Worm (Caenorhabditis elegans): ENCODE results near the gene F59F5.3.

DNA sequence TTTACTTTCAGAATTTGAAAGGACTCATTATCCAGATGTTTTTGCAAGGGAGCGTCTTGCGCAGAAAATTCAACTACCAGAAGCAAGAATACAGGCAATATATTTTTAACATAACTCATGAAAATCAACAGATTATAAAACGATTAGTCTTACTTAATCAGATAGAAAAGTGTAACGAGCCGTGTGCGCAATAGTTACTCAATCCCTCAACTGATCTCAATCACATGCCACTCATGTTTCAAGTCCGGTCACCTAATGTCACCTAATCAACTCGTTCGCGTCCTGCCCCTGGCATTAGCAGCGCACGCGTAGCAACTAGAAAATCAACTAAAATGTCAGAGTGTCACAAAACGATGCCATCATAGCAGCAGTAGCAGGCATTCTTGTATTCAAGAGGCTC, 25.7 kb downstream of the F59F5.3 start:
- TF ChIP-seq nhr-12 (tag; optimal IDR thresholded peaks at IDR 0.05) = no peak
- no peak for TF ChIP-seq nhr-11 (tag; optimal IDR thresholded peaks at IDR 0.05)
- no peak for TF ChIP-seq jun-1 (tag; optimal IDR thresholded peaks at IDR 0.05)
- TF ChIP-seq lin-39 (tag; optimal IDR thresholded peaks at IDR 0.05) = no peak
- no peak for TF ChIP-seq aly-2 (tag; optimal IDR thresholded peaks at IDR 0.05)
- no peak for TF ChIP-seq nhr-43 (tag; optimal IDR thresholded peaks at IDR 0.05; ENCODE audit: poor library complexity, severe bottlenecking)
- no peak for TF ChIP-seq snpc-4 (tag; optimal IDR thresholded peaks at IDR 0.05)
- TF ChIP-seq elt-2 (tag; optimal IDR thresholded peaks at IDR 0.05) = no peak
- TF ChIP-seq fos-1 (tag; optimal IDR thresholded peaks at IDR 0.05) = no peak
- no peak for TF ChIP-seq nhr-28 (tag; optimal IDR thresholded peaks at IDR 0.05)
- no peak for TF ChIP-seq nhr-23 (tag; optimal IDR thresholded peaks at IDR 0.05)
- no peak for TF ChIP-seq ZK546.5 (tag; optimal IDR thresholded peaks at IDR 0.05)

Data from whole organism, L3 larva.